Worm (Caenorhabditis elegans) whole organism, L2 larva: ENCODE results near the gene nsph-3.2.

Source experiments
- C34F6.9 ChIP-seq: fragments of 150-350 bp; optimal IDR thresholded peaks from 2 replicates; lab custom pipeline; 2014; ENCODE audit warnings: missing biosample characterization, missing genetic modification characterization
- F13H6.1 ChIP-seq: sonication (generic microtip); optimal IDR thresholded peaks from 2 replicates; lab custom pipeline; 2016; ENCODE audit warnings: missing genetic modification characterization, missing compliant biosample characterization
- R02D3.7 ChIP-seq: fragments of 150-350 bp; optimal IDR thresholded peaks from 2 replicates; lab custom pipeline; 2014; ENCODE audit warnings: missing biosample characterization, missing genetic modification characterization
- Y55F3AM.14 ChIP-seq: fragments of 200-800 bp; sonication (Bioruptor generic); optimal IDR thresholded peaks from 2 replicates; lab custom pipeline; 2018; ENCODE audit warnings: mild to moderate bottlenecking, missing genetic modification characterization, missing compliant biosample characterization
- ZK546.5 ChIP-seq: sonication (generic microtip); optimal IDR thresholded peaks from 2 replicates; lab custom pipeline; 2017; ENCODE audit warnings: missing biosample characterization, missing genetic modification characterization
- alr-1 ChIP-seq: fragments of 150-350 bp; optimal IDR thresholded peaks from 2 replicates; lab custom pipeline; 2014; ENCODE audit warnings: missing biosample characterization, missing genetic modification characterization
- aly-2 ChIP-seq: fragments of 150-350 bp; optimal IDR thresholded peaks from 2 replicates; lab custom pipeline; 2014; ENCODE audit warnings: missing biosample characterization, missing genetic modification characterization
- ama-1 ChIP-seq: fragments of 150-350 bp; optimal IDR thresholded peaks from 2 replicates; lab custom pipeline; 2018; ENCODE audit warnings: inconsistent platforms
- blmp-1 ChIP-seq: sonication (generic microtip); optimal IDR thresholded peaks from 2 replicates; lab custom pipeline; 2017; ENCODE audit warnings: missing genetic modification characterization, mild to moderate bottlenecking, missing compliant biosample characterization, antibody characterized with exemption, moderate library complexity; ENCODE audit not compliant: insufficient read depth
- ceh-16 ChIP-seq: fragments of 150-350 bp; optimal IDR thresholded peaks from 2 replicates; lab custom pipeline; 2014; ENCODE audit warnings: missing biosample characterization, missing genetic modification characterization
- crh-2 ChIP-seq: sonication (generic microtip); optimal IDR thresholded peaks from 2 replicates; lab custom pipeline; 2017; ENCODE audit warnings: missing biosample characterization, missing genetic modification characterization
- elt-1 ChIP-seq: fragments of 150-350 bp; optimal IDR thresholded peaks from 2 replicates; lab custom pipeline; 2014; ENCODE audit warnings: missing biosample characterization, missing genetic modification characterization
- elt-3 ChIP-seq: sonication (generic microtip); optimal IDR thresholded peaks from 2 replicates; lab custom pipeline; 2017; ENCODE audit warnings: missing biosample characterization, missing genetic modification characterization
- lin-13 ChIP-seq: fragments of 150-350 bp; optimal IDR thresholded peaks from 2 replicates; lab custom pipeline; 2014; ENCODE audit warnings: missing biosample characterization, missing genetic modification reagents, missing genetic modification characterization
- lsy-2 ChIP-seq, 2 experiments: fragments of 150-350 bp in 1 of 2; sonication (generic microtip) in 1 of 2; optimal IDR thresholded peaks; 2 replicates each; lab custom pipeline; 2014 to 2017; ENCODE audit warnings: missing biosample characterization in 2 of 2, missing genetic modification characterization in 2 of 2
- mdl-1 ChIP-seq, 2 experiments: fragments of 150-350 bp in 1 of 2; sonication (generic microtip) in 1 of 2; optimal IDR thresholded peaks; 2 replicates each; lab custom pipeline; 2017; ENCODE audit warnings: missing biosample characterization in 2 of 2, missing genetic modification characterization in 2 of 2
- nhr-12 ChIP-seq: fragments of 150-350 bp; optimal IDR thresholded peaks from 2 replicates; lab custom pipeline; 2014; ENCODE audit warnings: missing biosample characterization, missing genetic modification characterization
- nhr-21 ChIP-seq: fragments of 150-350 bp; optimal IDR thresholded peaks from 2 replicates; lab custom pipeline; 2014; ENCODE audit warnings: missing biosample characterization, missing genetic modification characterization
- nhr-23 ChIP-seq: fragments of 150-350 bp; optimal IDR thresholded peaks from 2 replicates; lab custom pipeline; 2014; ENCODE audit warnings: missing biosample characterization, missing genetic modification reagents, missing genetic modification characterization
- nhr-237 ChIP-seq: fragments of 150-350 bp; optimal IDR thresholded peaks from 2 replicates; lab custom pipeline; 2014; ENCODE audit warnings: missing biosample characterization, missing genetic modification characterization
- nhr-25 ChIP-seq: fragments of 150-350 bp; sonication (generic microtip); optimal IDR thresholded peaks from 3 replicates; lab custom pipeline; 2014; ENCODE audit warnings: missing biosample characterization, missing genetic modification characterization
- nhr-6 ChIP-seq: fragments of 150-350 bp; optimal IDR thresholded peaks from 2 replicates; lab custom pipeline; 2014; ENCODE audit warnings: missing biosample characterization, missing genetic modification characterization
- nhr-77 ChIP-seq: fragments of 150-350 bp; optimal IDR thresholded peaks from 2 replicates; lab custom pipeline; 2014; ENCODE audit warnings: missing biosample characterization, missing genetic modification characterization
- skn-1 ChIP-seq: sonication (generic microtip); optimal IDR thresholded peaks from 2 replicates; lab custom pipeline; 2017; ENCODE audit warnings: missing biosample characterization, missing genetic modification characterization
- sma-3 ChIP-seq: sonication (generic microtip); optimal IDR thresholded peaks from 2 replicates; lab custom pipeline; 2016; ENCODE audit warnings: missing genetic modification reagents, missing genetic modification characterization, missing compliant biosample characterization
- sma-9 ChIP-seq, 2 experiments: fragments of 150-350 bp in 1 of 2; sonication (generic microtip) in 1 of 2; optimal IDR thresholded peaks; 2 replicates each; lab custom pipeline; 2014 to 2016; ENCODE audit warnings: missing genetic modification characterization in 2 of 2, mild to moderate bottlenecking in 1 of 2, missing biosample characterization in 1 of 2, missing compliant biosample characterization in 1 of 2, missing genetic modification reagents in 1 of 2, moderate library complexity in 1 of 2
- snpc-4 ChIP-seq: fragments of 150-350 bp; optimal IDR thresholded peaks from 2 replicates; lab custom pipeline; 2014; ENCODE audit warnings: missing biosample characterization, missing genetic modification characterization
- unc-39 ChIP-seq: fragments of 150-350 bp; optimal IDR thresholded peaks from 2 replicates; lab custom pipeline; 2014; ENCODE audit warnings: missing biosample characterization, missing genetic modification characterization
- unc-55 ChIP-seq: fragments of 150-350 bp; sonication (generic microtip); optimal IDR thresholded peaks from 3 replicates; lab custom pipeline; 2014; ENCODE audit warnings: missing biosample characterization, missing genetic modification reagents, missing genetic modification characterization
- unc-62 ChIP-seq: fragments of 150-350 bp; optimal IDR thresholded peaks from 2 replicates; lab custom pipeline; 2014; ENCODE audit warnings: missing biosample characterization, missing genetic modification reagents, missing genetic modification characterization
- zag-1 ChIP-seq: fragments of 150-350 bp; optimal IDR thresholded peaks from 2 replicates; lab custom pipeline; 2014; ENCODE audit warnings: missing biosample characterization, missing genetic modification characterization
- ztf-1 ChIP-seq: fragments of 200-800 bp; sonication (Bioruptor generic); conservative IDR thresholded peaks from 2 replicates; pipeline ENCODE4 v1.3.6; 2022; ENCODE audit warnings: missing genetic modification characterization, missing compliant biosample characterization
- ztf-11 ChIP-seq: sonication (generic microtip); optimal IDR thresholded peaks from 2 replicates; lab custom pipeline; 2017; ENCODE audit warnings: missing biosample characterization, missing genetic modification characterization
- ztf-4 ChIP-seq: fragments of 150-350 bp; optimal IDR thresholded peaks from 2 replicates; lab custom pipeline; 2014; ENCODE audit warnings: missing biosample characterization, missing genetic modification characterization

The nsph-3.2 gene

ce11 chrIV:10141930-10142505 lies 29.3 kb downstream of the nsph-3.2 start, which contains the start of the genes gst-2, gst-4 and dhs-12:
Gene gst-2, minus strand, starts transcription at chrIV:10142061.
Gene gst-4, plus strand, starts transcription at chrIV:10142225.
Gene dhs-12, plus strand, starts transcription at chrIV:10142455.
- TF ChIP-seq skn-1, result peak; percentile 93
- TF ChIP-seq nhr-6, result no peak

ce11 chrIV:10143640-10144039 lies 31.0 kb downstream of the nsph-3.2 start, which contains the start of gene msp-38:
Gene msp-38, minus strand, starts transcription at chrIV:10143740.
- TF ChIP-seq R02D3.7 (tag; lab: Kevin White, UChicago) (no peak), F13H6.1 (no peak), unc-62 (no peak), ceh-16 (tag; lab: Kevin White, UChicago) (no peak), sma-9 (GFP tag; optimal IDR thresholded peaks at IDR 0.05; lab: Kevin White, UChicago) (no peak), sma-9 (tag; optimal IDR thresholded peaks at IDR 0.05; lab: Kevin White, UChicago) (no peak), lsy-2 (tag; optimal IDR thresholded peaks at IDR 0.05; lab: Kevin White, UChicago) (no peak), sma-3 (GFP tag; lab: Kevin White, UChicago) (no peak), ztf-11 (tag; lab: Kevin White, UChicago) (no peak), unc-55 (no peak), aly-2 (tag; lab: Kevin White, UChicago) (no peak), blmp-1 (no peak), nhr-21 (tag; lab: Kevin White, UChicago) (no peak), skn-1 (no peak)
- TF ChIP-seq, all 48 proteins: peak for 0

ce11 chrIV:10144487-10144886 lies 31.8 kb downstream of the nsph-3.2 start:
- TF ChIP-seq ztf-4 (tag; lab: Kevin White, UChicago) (no peak), skn-1 (peak; percentile 78)

ce11 chrIV:10144909-10145308 lies 32.2 kb downstream of the nsph-3.2 start:
- no peak for TF ChIP-seq ztf-4 (tag; lab: Kevin White, UChicago)
- TF ChIP-seq ceh-16 (tag; lab: Kevin White, UChicago), result no peak

- no peak for TF ChIP-seq alr-1
- no peak for TF ChIP-seq crh-2 (tag; lab: Kevin White, UChicago)
- no peak for TF ChIP-seq nhr-237 (tag; lab: Kevin White, UChicago)
- TF ChIP-seq zag-1, result no peak
- TF ChIP-seq ztf-4 (tag; lab: Kevin White, UChicago), result no peak
- TF ChIP-seq snpc-4 (tag; lab: Kevin White, UChicago), result no peak
Measured at ce11 chrIV:10146885-10147284, 34.2 kb downstream of the nsph-3.2 start, which contains the start of gene T14G10.8. Gene T14G10.8, minus strand, starts transcription at chrIV:10146985.

- TF ChIP-seq elt-1 (tag; lab: Kevin White, UChicago) (no peak), alr-1 (no peak), ztf-1 (no peak), crh-2 (tag; lab: Kevin White, UChicago) (no peak), lsy-2 (tag; optimal IDR thresholded peaks at IDR 0.05; lab: Kevin White, UChicago) (no peak), nhr-23 (no peak), ztf-11 (tag; lab: Kevin White, UChicago) (no peak), ama-1 (no peak), ceh-16 (tag; lab: Kevin White, UChicago) (no peak), R02D3.7 (tag; lab: Kevin White, UChicago) (no peak), blmp-1 (no peak), nhr-77 (no peak), lin-13 (no peak), elt-3 (tag; lab: Kevin White, UChicago) (no peak), ZK546.5 (tag; lab: Kevin White, UChicago) (no peak), nhr-12 (no peak), unc-39 (tag; lab: Kevin White, UChicago) (no peak)
Measured at ce11 chrIV:10148938-10149337, 36.3 kb downstream of the nsph-3.2 start, which contains the start of gene pigs-1. Gene pigs-1, minus strand, starts transcription at chrIV:10149038.

- TF ChIP-seq C34F6.9 (peak; percentile 2), mdl-1 (tag; optimal IDR thresholded peaks at IDR 0.05; lab: Kevin White, UChicago) (no peak), F13H6.1 (peak; percentile 51), zag-1 (no peak), ztf-11 (tag; lab: Kevin White, UChicago) (no peak), nhr-25 (no peak), lin-13 (peak; percentile 23), Y55F3AM.14 (GFP tag; lab: Kevin White, UChicago) (no peak), nhr-21 (tag; lab: Kevin White, UChicago) (no peak), unc-62 (no peak)
Measured at ce11 chrIV:10150552-10151004, 37.9 kb downstream of the nsph-3.2 start, which contains the start of gene tsp-12. Gene tsp-12, minus strand, starts transcription at chrIV:10150602.
